Worm (Caenorhabditis elegans) whole organism, L4 larva: ENCODE results near the gene F44A2.7.

Source experiments
- Y5F2A.4 ChIP-seq: fragments of 200-800 bp; sonication (Bioruptor generic); optimal IDR thresholded peaks from 2 replicates; lab custom pipeline; 2018; ENCODE audit warnings: mild to moderate bottlenecking, missing genetic modification characterization, missing compliant biosample characterization
- aly-2 ChIP-seq: sonication (generic microtip); optimal IDR thresholded peaks from 2 replicates; lab custom pipeline; 2018; ENCODE audit warnings: missing biosample characterization, missing genetic modification characterization
- cey-2 ChIP-seq: sonication (generic microtip); optimal IDR thresholded peaks from 3 replicates; lab custom pipeline; 2017; ENCODE audit warnings: missing genetic modification characterization, mild to moderate bottlenecking, missing compliant biosample characterization, antibody characterized with exemption, borderline replicate concordance; ENCODE audit not compliant: insufficient read depth
- ctbp-1 ChIP-seq: fragments of 200-800 bp; sonication (Bioruptor generic); IDR thresholded peaks from 2 replicates; pipeline ENCODE4 v1.3.6; 2022; ENCODE audit warnings: missing genetic modification reagents, missing genetic modification characterization, missing compliant biosample characterization
- jun-1 ChIP-seq: fragments of 150-350 bp; optimal IDR thresholded peaks from 2 replicates; lab custom pipeline; 2014; ENCODE audit warnings: missing biosample characterization, missing genetic modification reagents, missing genetic modification characterization
- lin-13 ChIP-seq: fragments of 150-350 bp; optimal IDR thresholded peaks from 2 replicates; lab custom pipeline; 2014; ENCODE audit warnings: missing biosample characterization, missing genetic modification reagents, missing genetic modification characterization
- mxl-2 ChIP-seq: fragments of 200-800 bp; sonication (Bioruptor generic); conservative IDR thresholded peaks from 2 replicates; pipeline ENCODE4 v1.3.6; 2022; ENCODE audit warnings: missing genetic modification reagents, missing genetic modification characterization, missing compliant biosample characterization
- skn-1 ChIP-seq: fragments of 150-350 bp; optimal IDR thresholded peaks from 2 replicates; lab custom pipeline; 2014; ENCODE audit warnings: missing biosample characterization, missing genetic modification characterization
- snpc-4 ChIP-seq: fragments of 150-350 bp; optimal IDR thresholded peaks from 2 replicates; lab custom pipeline; 2014; ENCODE audit warnings: missing biosample characterization, missing genetic modification characterization
- tra-1 ChIP-seq: fragments of 200-800 bp; sonication (Bioruptor generic); IDR thresholded peaks from 2 replicates; pipeline ENCODE4 v1.3.6; 2022; ENCODE audit warnings: missing genetic modification reagents, missing genetic modification characterization, missing compliant biosample characterization
- zag-1 ChIP-seq: fragments of 150-350 bp; optimal IDR thresholded peaks from 2 replicates; lab custom pipeline; 2014; ENCODE audit warnings: missing biosample characterization, missing genetic modification characterization
- ztf-7 ChIP-seq: fragments of 150-350 bp; optimal IDR thresholded peaks from 2 replicates; lab custom pipeline; 2014; ENCODE audit warnings: missing biosample characterization, missing genetic modification characterization

ce11 chrV:9312377-9312776 lies 8.9 kb upstream of the F44A2.7 start:
- TF ChIP-seq skn-1 (tag; lab: Kevin White, UChicago): no peak
- no peak for TF ChIP-seq jun-1 (tag; lab: Kevin White, UChicago)
- no peak for TF ChIP-seq ztf-7
- no peak for TF ChIP-seq cey-2 (tag; lab: Kevin White, UChicago)
- no peak for TF ChIP-seq zag-1 (tag; lab: Kevin White, UChicago)
- TF ChIP-seq lin-13: no peak
- no peak for TF ChIP-seq aly-2 (tag; lab: Kevin White, UChicago)
- no peak for TF ChIP-seq tra-1
- no peak for TF ChIP-seq mxl-2
- no peak for TF ChIP-seq Y5F2A.4 (GFP tag; lab: Kevin White, UChicago)
- no peak for TF ChIP-seq ctbp-1 (GFP tag; lab: Robert Waterston, UW)
- no peak for TF ChIP-seq snpc-4
